Worm (Caenorhabditis elegans): Measurements from ENCODE around the gene tsfm-1.

The tsfm-1 gene

DNA sequence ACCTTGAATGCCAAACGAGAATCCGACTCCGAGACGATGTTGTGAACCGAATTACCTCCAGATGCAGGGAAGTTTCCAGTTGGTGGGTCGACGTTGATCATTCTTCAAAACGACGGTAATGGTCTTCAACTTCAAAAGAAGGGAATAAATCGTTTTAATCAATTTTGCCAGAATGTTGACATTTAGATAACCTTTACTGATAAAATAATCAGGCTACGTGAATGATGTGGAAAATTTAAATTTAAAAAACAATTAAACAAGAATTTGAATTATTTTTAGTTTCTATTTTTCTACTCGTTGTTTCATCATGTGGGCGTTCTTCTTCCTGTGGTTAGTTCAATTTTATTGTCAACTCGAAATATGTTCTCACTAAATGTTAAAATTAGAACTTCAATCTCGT is 7.6 kb downstream of the tsfm-1 start, which contains the start of gene ssp-35:
Gene ssp-35 (minus strand): TSS at position 101 of the 400 bp plus-strand sequence.
- TF ChIP-seq ztf-4 (tag; optimal IDR thresholded peaks at IDR 0.05), result no peak
- TF ChIP-seq peb-1 (tag; optimal IDR thresholded peaks at IDR 0.05), result no peak
- no peak for TF ChIP-seq mbf-1 (tag; optimal IDR thresholded peaks at IDR 0.05)
- TF ChIP-seq unc-62 (GFP tag; optimal IDR thresholded peaks at IDR 0.05), result no peak
- TF ChIP-seq elt-3 (tag; optimal IDR thresholded peaks at IDR 0.05), result no peak
- no peak for TF ChIP-seq ceh-16 (tag; optimal IDR thresholded peaks at IDR 0.05)
- TF ChIP-seq aly-2 (tag; optimal IDR thresholded peaks at IDR 0.05), result no peak
- TF ChIP-seq nhr-21 (tag; optimal IDR thresholded peaks at IDR 0.05), result no peak
- no peak for TF ChIP-seq ztf-11 (tag; optimal IDR thresholded peaks at IDR 0.05)
- no peak for TF ChIP-seq dmd-4 (tag; optimal IDR thresholded peaks at IDR 0.05)

DNA sequence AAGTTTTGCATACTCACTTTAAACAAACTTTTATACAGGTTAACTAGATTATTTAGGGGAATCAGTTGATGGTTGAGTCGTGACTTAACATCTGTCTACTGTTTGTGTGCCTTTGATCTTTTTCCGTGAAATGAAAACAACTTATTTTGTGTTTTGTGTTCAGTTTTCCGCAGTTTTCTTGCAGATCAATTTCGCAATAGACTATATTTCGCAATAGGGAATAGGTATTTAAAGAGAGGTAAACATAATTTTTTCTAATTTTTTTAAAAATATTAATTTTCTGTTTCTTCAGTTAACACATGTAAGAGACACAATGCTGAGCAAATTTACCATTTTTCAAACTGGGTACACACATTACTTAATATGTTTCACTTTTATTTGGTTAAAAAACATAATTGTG is 10.0 kb downstream of the tsfm-1 start, which contains the start of gene tbb-6:
Gene tbb-6 (plus strand): TSS at position 155 of the 400 bp plus-strand sequence.
- TF ChIP-seq unc-62 (GFP tag; optimal IDR thresholded peaks at IDR 0.05) (no peak), C34F6.9 (tag; optimal IDR thresholded peaks at IDR 0.05) (peak; percentile 34)

DNA sequence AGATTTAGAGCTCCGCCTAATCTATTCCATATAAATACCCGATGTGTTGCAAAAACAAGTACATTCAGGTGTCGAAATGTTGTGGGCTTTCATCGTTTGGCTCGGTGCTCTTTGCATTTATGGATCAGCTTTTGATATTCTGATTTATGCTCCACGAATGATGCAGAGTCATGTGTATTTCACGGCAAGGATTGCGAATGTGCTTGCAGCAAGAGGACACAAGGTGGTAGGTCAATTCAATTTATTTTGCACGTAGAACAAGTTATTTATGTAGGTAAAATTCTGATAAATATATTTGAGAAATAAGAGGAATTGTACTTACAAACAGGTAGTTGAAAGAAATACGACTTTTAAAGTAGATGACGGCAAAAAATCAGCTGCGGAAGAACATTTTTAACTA is 12.4 kb downstream of the tsfm-1 start, which contains the start of gene ugt-56:
Gene ugt-56 (plus strand): TSS at position 61 of the 400 bp plus-strand sequence.
- TF ChIP-seq Y55F3AM.14 (GFP tag; optimal IDR thresholded peaks at IDR 0.05) (no peak), unc-39 (tag; optimal IDR thresholded peaks at IDR 0.05) (no peak), elt-3 (tag; optimal IDR thresholded peaks at IDR 0.05) (no peak), ztf-11 (tag; optimal IDR thresholded peaks at IDR 0.05) (no peak), ztf-1 (GFP tag; conservative IDR thresholded peaks at IDR 0.05) (no peak), gmeb-1 (tag; optimal IDR thresholded peaks at IDR 0.05) (no peak), elt-1 (tag; optimal IDR thresholded peaks at IDR 0.05) (no peak), ztf-4 (tag; optimal IDR thresholded peaks at IDR 0.05) (no peak), sma-3 (GFP tag; optimal IDR thresholded peaks at IDR 0.05) (no peak), F13H6.1 (tag; optimal IDR thresholded peaks at IDR 0.05) (no peak), alr-1 (tag; optimal IDR thresholded peaks at IDR 0.05) (no peak), zag-1 (tag; optimal IDR thresholded peaks at IDR 0.05) (no peak), nhr-25 (tag; optimal IDR thresholded peaks at IDR 0.05) (no peak), peb-1 (tag; optimal IDR thresholded peaks at IDR 0.05) (no peak)

DNA sequence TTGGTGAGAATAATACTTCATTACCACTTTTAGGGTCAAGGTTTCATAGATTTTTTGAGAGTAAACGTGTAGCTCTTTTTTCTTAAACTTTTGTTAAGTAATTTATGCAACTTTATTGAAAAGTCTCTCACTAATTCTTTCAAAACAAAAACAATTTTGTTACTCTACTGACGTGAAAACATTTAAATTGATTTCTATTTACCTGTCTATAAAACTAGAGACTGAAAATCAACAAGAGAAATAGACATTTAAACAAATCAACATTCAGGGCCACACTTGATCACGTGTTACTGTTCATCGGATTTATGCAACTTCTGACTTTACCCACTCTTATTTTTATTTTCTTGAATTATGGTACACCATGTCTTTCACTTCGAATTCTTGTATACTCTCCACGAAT is 15.0 kb downstream of the tsfm-1 start, which contains the start of gene ugt-55:
Gene ugt-55 (plus strand): TSS at position 301 of the 400 bp plus-strand sequence.
- no peak for TF ChIP-seq snpc-4 (tag; optimal IDR thresholded peaks at IDR 0.05)
- no peak for TF ChIP-seq mdl-1 (tag; optimal IDR thresholded peaks at IDR 0.05)
- no peak for TF ChIP-seq ztf-1 (GFP tag; conservative IDR thresholded peaks at IDR 0.05)
- TF ChIP-seq F13H6.1 (tag; optimal IDR thresholded peaks at IDR 0.05), result no peak
- TF ChIP-seq unc-62 (GFP tag; optimal IDR thresholded peaks at IDR 0.05), result no peak
- TF ChIP-seq crh-2 (tag; optimal IDR thresholded peaks at IDR 0.05), result no peak

DNA sequence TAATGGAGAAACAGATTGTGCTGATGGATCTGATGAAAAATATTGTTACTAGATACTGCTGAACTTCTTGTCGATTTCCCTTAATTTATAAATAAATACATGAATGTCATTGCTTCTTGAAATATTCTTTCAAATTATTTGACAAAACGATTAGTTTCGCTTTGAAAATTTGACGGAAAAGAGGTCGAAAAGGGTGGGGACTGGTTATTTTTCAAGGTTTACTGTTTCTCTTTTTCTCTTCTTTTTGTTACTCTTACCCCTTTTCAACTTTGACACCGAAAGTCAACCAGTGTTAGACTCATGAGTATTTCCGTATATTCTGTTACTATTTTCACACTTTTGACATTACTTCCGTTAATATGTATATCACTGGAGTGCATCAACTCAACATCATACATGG is 16.0 kb downstream of the tsfm-1 start, which contains the start of gene T04H1.12:
Gene T04H1.12 (plus strand): TSS at position 301 of the 400 bp plus-strand sequence.
- no peak for TF ChIP-seq elt-1 (tag; optimal IDR thresholded peaks at IDR 0.05)
- no peak for TF ChIP-seq C34F6.9 (tag; optimal IDR thresholded peaks at IDR 0.05)
- TF ChIP-seq lsy-2 (tag; optimal IDR thresholded peaks at IDR 0.05), result no peak
- TF ChIP-seq fos-1 (tag; optimal IDR thresholded peaks at IDR 0.05), result no peak
- TF ChIP-seq R02D3.7 (tag; optimal IDR thresholded peaks at IDR 0.05), result no peak
- TF ChIP-seq aly-2 (tag; optimal IDR thresholded peaks at IDR 0.05), result no peak
- no peak for TF ChIP-seq nhr-237 (tag; optimal IDR thresholded peaks at IDR 0.05)
- no peak for TF ChIP-seq unc-62 (GFP tag; optimal IDR thresholded peaks at IDR 0.05)
- no peak for TF ChIP-seq ceh-82 (tag; optimal IDR thresholded peaks at IDR 0.05)
- TF ChIP-seq egl-27 (tag; optimal IDR thresholded peaks at IDR 0.05), result no peak
- no peak for TF ChIP-seq ZK546.5 (tag; optimal IDR thresholded peaks at IDR 0.05)

DNA sequence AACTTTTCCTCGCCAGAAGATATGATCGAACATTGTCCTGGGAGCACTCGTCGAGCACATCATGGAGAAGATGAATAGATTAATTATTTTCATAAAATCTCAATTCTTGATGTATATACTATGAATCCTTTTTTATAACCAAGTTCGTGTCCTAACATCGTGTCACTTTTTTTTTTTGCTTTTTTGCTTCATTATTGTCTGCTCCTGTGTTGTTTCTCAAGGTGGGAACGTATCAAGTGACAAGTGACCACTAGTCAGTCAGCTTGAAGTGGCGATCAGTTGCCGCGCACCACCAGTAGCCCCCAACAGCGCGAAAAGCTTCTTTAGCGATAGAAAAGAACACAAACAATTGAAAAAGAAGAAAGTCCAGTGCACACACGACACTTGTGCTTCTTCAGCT is 19.1 kb downstream of the tsfm-1 start, which contains the start of gene lrx-1:
Gene lrx-1 (plus strand): TSS at position 301 of the 400 bp plus-strand sequence.
- TF ChIP-seq nhr-25 (tag; optimal IDR thresholded peaks at IDR 0.05) (no peak), nhr-21 (tag; optimal IDR thresholded peaks at IDR 0.05) (no peak), lin-11 (tag; optimal IDR thresholded peaks at IDR 0.05) (no peak), nhr-10 (tag; optimal IDR thresholded peaks at IDR 0.05) (no peak), ceh-82 (tag; optimal IDR thresholded peaks at IDR 0.05) (no peak), lin-13 (GFP tag; optimal IDR thresholded peaks at IDR 0.05) (no peak), ama-1 (optimal IDR thresholded peaks at IDR 0.05) (no peak), zag-1 (tag; optimal IDR thresholded peaks at IDR 0.05) (no peak), unc-62 (GFP tag; optimal IDR thresholded peaks at IDR 0.05) (no peak), elt-3 (tag; optimal IDR thresholded peaks at IDR 0.05) (no peak), egl-27 (tag; optimal IDR thresholded peaks at IDR 0.05) (no peak), elt-1 (tag; optimal IDR thresholded peaks at IDR 0.05) (no peak), snpc-4 (tag; optimal IDR thresholded peaks at IDR 0.05) (no peak), F13H6.1 (tag; optimal IDR thresholded peaks at IDR 0.05) (no peak), sem-4 (tag; optimal IDR thresholded peaks at IDR 0.05) (no peak), nhr-11 (tag; optimal IDR thresholded peaks at IDR 0.05) (no peak), aly-2 (tag; optimal IDR thresholded peaks at IDR 0.05) (no peak), nhr-23 (tag; optimal IDR thresholded peaks at IDR 0.05) (no peak), gmeb-1 (tag; optimal IDR thresholded peaks at IDR 0.05) (no peak)

Measured in whole organism, L2 larva.